Fruit fly (Drosophila melanogaster) whole organism, embryonic: ENCODE results near the gene CG33946.
A peak's percentile ranks its signal among the peaks of the same experiment; 100 is the strongest.

Source experiments
- ATbp ChIP-seq: fragments of 200-800 bp; sonication (Bioruptor generic); optimal IDR thresholded peaks from 2 replicates; lab custom pipeline; 2017; ENCODE audit warnings: missing biosample characterization, mild to moderate bottlenecking, missing genetic modification characterization, missing genetic modification reagents
- Asciz ChIP-seq: fragments of 200-800 bp; sonication (Bioruptor generic); optimal IDR thresholded peaks from 2 replicates; lab custom pipeline; 2017; ENCODE audit warnings: missing biosample characterization, mild to moderate bottlenecking, missing genetic modification characterization, missing genetic modification reagents
- Bgb ChIP-seq: fragments of 200-800 bp; sonication (Bioruptor generic); IDR thresholded peaks from 2 replicates; pipeline ENCODE4 v1.3.6; 2022; ENCODE audit warnings: missing biosample characterization, missing genetic modification characterization; ENCODE audit not compliant: partially characterized antibody
- CG10543 ChIP-seq: fragments of 200-800 bp; sonication (Bioruptor generic); optimal IDR thresholded peaks from 3 replicates; lab custom pipeline; 2017; ENCODE audit warnings: missing biosample characterization, mild to moderate bottlenecking, missing genetic modification characterization, moderate library complexity
- CG10654 ChIP-seq: fragments of 200-800 bp; sonication (Bioruptor generic); optimal IDR thresholded peaks from 2 replicates; lab custom pipeline; 2016; ENCODE audit warnings: missing biosample characterization, missing genetic modification characterization
- CG10959 ChIP-seq: fragments of 200-800 bp; sonication (Bioruptor generic); IDR thresholded peaks from 2 replicates; pipeline ENCODE4 v1.3.6; 2022; ENCODE audit warnings: missing biosample characterization, missing genetic modification characterization
- CG10979 ChIP-seq: fragments of 200-800 bp; sonication (Bioruptor generic); optimal IDR thresholded peaks from 2 replicates; lab custom pipeline; 2018; ENCODE audit warnings: missing biosample characterization, mild to moderate bottlenecking, missing genetic modification characterization, moderate library complexity
- CG11723 ChIP-seq: fragments of 200-800 bp; sonication (Bioruptor generic); optimal IDR thresholded peaks from 2 replicates; lab custom pipeline; 2017; ENCODE audit warnings: missing biosample characterization, mild to moderate bottlenecking, missing genetic modification characterization
- CG12299 ChIP-seq: fragments of 200-800 bp; sonication (Bioruptor generic); optimal IDR thresholded peaks from 2 replicates; lab custom pipeline; 2018; ENCODE audit warnings: missing biosample characterization, mild to moderate bottlenecking, missing genetic modification characterization
- CG12659 ChIP-seq: fragments of 200-800 bp; sonication (Bioruptor generic); optimal IDR thresholded peaks from 3 replicates; lab custom pipeline; 2017; ENCODE audit warnings: mild to moderate bottlenecking, missing biosample characterization, missing genetic modification reagents, missing genetic modification characterization
- CG13424 ChIP-seq: fragments of 200-800 bp; sonication (Bioruptor generic); optimal IDR thresholded peaks from 2 replicates; lab custom pipeline; 2019; ENCODE audit warnings: missing biosample characterization, mild to moderate bottlenecking, missing genetic modification characterization, moderate library complexity
- CG17186 ChIP-seq: fragments of 200-800 bp; sonication (Bioruptor generic); optimal IDR thresholded peaks from 3 replicates; lab custom pipeline; 2017; ENCODE audit warnings: missing biosample characterization, missing genetic modification reagents, missing genetic modification characterization
- CG17359 ChIP-seq: fragments of 200-800 bp; sonication (Bioruptor generic); optimal IDR thresholded peaks from 3 replicates; lab custom pipeline; 2018; ENCODE audit warnings: missing biosample characterization, mild to moderate bottlenecking, missing genetic modification characterization, moderate library complexity
- CG2678 ChIP-seq: fragments of 200-800 bp; sonication (Bioruptor generic); optimal IDR thresholded peaks from 3 replicates; lab custom pipeline; 2019; ENCODE audit warnings: missing biosample characterization, mild to moderate bottlenecking, missing genetic modification characterization, moderate library complexity
- CG31388 ChIP-seq: fragments of 200-800 bp; sonication (Bioruptor generic); optimal IDR thresholded peaks from 2 replicates; lab custom pipeline; 2016; ENCODE audit warnings: missing biosample characterization, missing genetic modification characterization
- CG3995 ChIP-seq: fragments of 200-800 bp; sonication (Bioruptor generic); optimal IDR thresholded peaks from 3 replicates; lab custom pipeline; 2016; ENCODE audit warnings: missing biosample characterization, missing genetic modification characterization
- CG4282 ChIP-seq: fragments of 200-800 bp; sonication (Bioruptor generic); optimal IDR thresholded peaks from 2 replicates; lab custom pipeline; 2016; ENCODE audit warnings: missing biosample characterization, missing genetic modification characterization
- CG6683 ChIP-seq: fragments of 200-800 bp; sonication (Bioruptor generic); optimal IDR thresholded peaks from 2 replicates; lab custom pipeline; 2017; ENCODE audit warnings: missing biosample characterization, mild to moderate bottlenecking, missing genetic modification characterization, missing genetic modification reagents
- CG8089 ChIP-seq: fragments of 200-800 bp; sonication (Bioruptor generic); optimal IDR thresholded peaks from 3 replicates; lab custom pipeline; 2016; ENCODE audit warnings: missing biosample characterization, missing genetic modification characterization
- CG8388 ChIP-seq: fragments of 200-800 bp; sonication (Bioruptor generic); optimal IDR thresholded peaks from 2 replicates; lab custom pipeline; 2019; ENCODE audit warnings: missing biosample characterization, mild to moderate bottlenecking, missing genetic modification characterization, moderate library complexity
- CG9609 ChIP-seq: fragments of 200-800 bp; sonication (Bioruptor generic); optimal IDR thresholded peaks from 3 replicates; lab custom pipeline; 2016; ENCODE audit warnings: missing biosample characterization, missing genetic modification characterization
- CG9727 ChIP-seq: fragments of 200-800 bp; sonication (Bioruptor generic); optimal IDR thresholded peaks from 3 replicates; lab custom pipeline; 2017; ENCODE audit warnings: missing biosample characterization, mild to moderate bottlenecking, missing genetic modification characterization
- E2f1 ChIP-seq: fragments of 200-800 bp; sonication (Bioruptor generic); IDR thresholded peaks from 2 replicates; pipeline ENCODE4 v1.3.6; 2022; ENCODE audit warnings: missing biosample characterization, missing genetic modification characterization
- Gsc ChIP-seq: fragments of 200-800 bp; sonication (Bioruptor generic); IDR thresholded peaks from 2 replicates; pipeline ENCODE4 v1.3.6; 2022; ENCODE audit warnings: missing biosample characterization, missing genetic modification characterization
- HHEX ChIP-seq: fragments of 200-800 bp; sonication (Bioruptor generic); optimal IDR thresholded peaks from 3 replicates; lab custom pipeline; 2017; ENCODE audit warnings: missing biosample characterization, mild to moderate bottlenecking, missing genetic modification characterization, missing genetic modification reagents
- HLHmδ ChIP-seq: fragments of 200-800 bp; sonication (Bioruptor generic); optimal IDR thresholded peaks from 2 replicates; lab custom pipeline; 2018; ENCODE audit warnings: missing biosample characterization, mild to moderate bottlenecking, missing genetic modification characterization, moderate library complexity
- Hand ChIP-seq: fragments of 200-800 bp; sonication (Bioruptor generic); optimal IDR thresholded peaks from 2 replicates; lab custom pipeline; 2017; ENCODE audit warnings: mild to moderate bottlenecking, missing biosample characterization, missing genetic modification reagents, missing genetic modification characterization
- HmgD ChIP-seq: fragments of 200-800 bp; sonication (Bioruptor generic); optimal IDR thresholded peaks from 3 replicates; lab custom pipeline; 2016; ENCODE audit warnings: missing biosample characterization, missing genetic modification characterization
- Kr ChIP-seq: fragments of 200-800 bp; sonication (Bioruptor generic); optimal IDR thresholded peaks from 2 replicates; lab custom pipeline; 2017; ENCODE audit warnings: missing biosample characterization, mild to moderate bottlenecking, missing genetic modification characterization
- MBD-R2 ChIP-seq: fragments of 200-800 bp; sonication (Bioruptor generic); IDR thresholded peaks from 2 replicates; pipeline ENCODE4 v1.3.6; 2022; ENCODE audit warnings: missing biosample characterization, missing genetic modification characterization
- Ptx1 ChIP-seq: fragments of 200-800 bp; sonication (Bioruptor generic); IDR thresholded peaks from 2 replicates; pipeline ENCODE4 v1.3.6; 2022; ENCODE audit warnings: missing biosample characterization, missing genetic modification characterization
- ab ChIP-seq: fragments of 200-800 bp; sonication (Bioruptor generic); optimal IDR thresholded peaks from 2 replicates; lab custom pipeline; 2016; ENCODE audit warnings: missing biosample characterization, missing genetic modification characterization
- bsh ChIP-seq, 2 experiments: fragments of 200-800 bp; sonication (Bioruptor generic); optimal IDR thresholded peaks; 2 replicates each; lab custom pipeline; 2017 to 2018; ENCODE audit warnings: mild to moderate bottlenecking in 2 of 2, missing biosample characterization in 2 of 2, missing genetic modification characterization in 2 of 2, moderate library complexity in 1 of 2
- chif ChIP-seq, 2 experiments: fragments of 200-800 bp; sonication (Bioruptor generic); optimal IDR thresholded peaks; 3 replicates each; lab custom pipeline; 2016; ENCODE audit warnings: missing biosample characterization in 2 of 2, missing genetic modification characterization in 2 of 2
- corto ChIP-seq: fragments of 200-800 bp; sonication (Bioruptor generic); optimal IDR thresholded peaks from 2 replicates; lab custom pipeline; 2016; ENCODE audit warnings: missing biosample characterization, mild to moderate bottlenecking, missing genetic modification characterization, moderate library complexity
- dan ChIP-seq: fragments of 200-800 bp; sonication (Bioruptor generic); IDR thresholded peaks from 2 replicates; pipeline ENCODE4 v1.3.6; 2022; ENCODE audit warnings: missing biosample characterization, missing genetic modification characterization
- dmrt11E ChIP-seq: fragments of 200-800 bp; sonication (Bioruptor generic); optimal IDR thresholded peaks from 3 replicates; lab custom pipeline; 2018; ENCODE audit warnings: missing biosample characterization, mild to moderate bottlenecking, missing genetic modification characterization, moderate library complexity
- fd102C ChIP-seq: fragments of 200-800 bp; sonication (Bioruptor generic); optimal IDR thresholded peaks from 2 replicates; lab custom pipeline; 2018; ENCODE audit warnings: missing biosample characterization, mild to moderate bottlenecking, missing genetic modification characterization, moderate library complexity
- fd3F ChIP-seq: fragments of 200-800 bp; sonication (Bioruptor generic); optimal IDR thresholded peaks from 2 replicates; lab custom pipeline; 2018; ENCODE audit warnings: missing biosample characterization, mild to moderate bottlenecking, missing genetic modification characterization, moderate library complexity
- fru ChIP-seq: fragments of >200 bp; optimal IDR thresholded peaks from 2 replicates; lab custom pipeline; 2017
- ham ChIP-seq: fragments of 200-800 bp; sonication (Bioruptor generic); IDR thresholded peaks from 2 replicates; pipeline ENCODE4 v1.3.6; 2022; ENCODE audit warnings: missing biosample characterization, missing genetic modification characterization
- org-1 ChIP-seq: fragments of 200-800 bp; sonication (Bioruptor generic); optimal IDR thresholded peaks from 2 replicates; lab custom pipeline; 2017; ENCODE audit warnings: missing biosample characterization, missing genetic modification characterization
- pros ChIP-seq: fragments of 200-800 bp; sonication (Bioruptor generic); optimal IDR thresholded peaks from 3 replicates; lab custom pipeline; 2019; ENCODE audit warnings: missing biosample characterization, mild to moderate bottlenecking, missing genetic modification characterization, moderate library complexity
- pum ChIP-seq: fragments of 200-800 bp; sonication (Bioruptor generic); optimal IDR thresholded peaks from 2 replicates; lab custom pipeline; 2016; ENCODE audit warnings: missing biosample characterization, missing genetic modification characterization
- ranshi ChIP-seq: fragments of 200-800 bp; sonication (Bioruptor generic); IDR thresholded peaks from 2 replicates; pipeline ENCODE4 v1.3.6; 2022; ENCODE audit warnings: missing biosample characterization, missing genetic modification characterization
- sisA ChIP-seq: fragments of 200-800 bp; sonication (Bioruptor generic); IDR thresholded peaks from 2 replicates; pipeline ENCODE4 v1.3.6; 2022; ENCODE audit warnings: missing biosample characterization, missing genetic modification characterization
- so ChIP-seq: fragments of 200-800 bp; sonication (Bioruptor generic); IDR thresholded peaks from 3 replicates; pipeline ENCODE4 v1.3.6; 2022; ENCODE audit warnings: missing biosample characterization, missing genetic modification characterization
- tap ChIP-seq: fragments of 200-800 bp; optimal IDR thresholded peaks from 3 replicates; lab custom pipeline; 2019; ENCODE audit warnings: missing biosample characterization, mild to moderate bottlenecking, missing genetic modification characterization, moderate library complexity

The CG33946 gene

dm6 chr3L:6188995-6189927 is 31.1 kb upstream of the CG33946 start, which contains the start of the genes D19A and CG7386 (continued):
- TF ChIP-seq MBD-R2 (GFP tag; lab: Robert Waterston, UW) = peak; percentile 92
- no peak for TF ChIP-seq Gsc (GFP tag; lab: Robert Waterston, UW)
- TF ChIP-seq CG11723 (GFP tag; lab: Kevin White, UChicago) = peak; percentile 16
- peak; percentile 67 for TF ChIP-seq Ptx1 (GFP tag; lab: Robert Waterston, UW)
- TF ChIP-seq pum (GFP tag; lab: Kevin White, UChicago) = peak; percentile 28
- TF ChIP-seq bsh (GFP tag; optimal IDR thresholded peaks at IDR 0.05; lab: Kevin White, UChicago) = peak in 1 of 2 experiments; percentile 55
- TF ChIP-seq CG10654 = peak; percentile 2
- TF ChIP-seq CG10959 (GFP tag; lab: Robert Waterston, UW) = peak; percentile 71
- no peak for TF ChIP-seq Hand (GFP tag; lab: Kevin White, UChicago)
- no peak for TF ChIP-seq org-1 (GFP tag; lab: Kevin White, UChicago)
- peak; percentile 62 for TF ChIP-seq fru (lab: Kevin White, UChicago)
- peak; percentile 35; the same call in 1 of the 2 replicates for TF ChIP-seq Bgb
- no peak for TF ChIP-seq pros (GFP tag; lab: Kevin White, UChicago)
- TF ChIP-seq ham (GFP tag; lab: Robert Waterston, UW) = no peak
- TF ChIP-seq chif (GFP tag; optimal IDR thresholded peaks at IDR 0.05; lab: Kevin White, UChicago) = peak in 1 of 2 experiments; percentile 40
- TF ChIP-seq CG2678 = peak; percentile 71
- TF ChIP-seq CG10979 = peak; percentile 33
- TF ChIP-seq fd102C (GFP tag; lab: Kevin White, UChicago) = no peak
- TF ChIP-seq CG4282 = no peak
- peak; percentile 3 for TF ChIP-seq fd3F
- TF ChIP-seq ab (GFP tag; lab: Kevin White, UChicago) = peak; percentile 52
- TF ChIP-seq HmgD (GFP tag; lab: Kevin White, UChicago) = peak; percentile 62
- TF ChIP-seq tap (tag; lab: Kevin White, UChicago) = peak; percentile 46
- no peak for TF ChIP-seq dan (GFP tag; lab: Robert Waterston, UW)
- peak; percentile 68 for TF ChIP-seq CG13424 (tag; lab: Kevin White, UChicago)
- TF ChIP-seq so (GFP tag; lab: Robert Waterston, UW) = 0 out of 3 replicates have a peak, but pooled peaks have one; percentile 7
- TF ChIP-seq CG9609 (GFP tag; lab: Kevin White, UChicago) = peak; percentile 45
- TF ChIP-seq CG17359 (tag; lab: Kevin White, UChicago) = peak; percentile 44
- TF ChIP-seq Asciz (GFP tag; lab: Kevin White, UChicago) = no peak
- peak; percentile 4 for TF ChIP-seq HHEX (GFP tag; lab: Kevin White, UChicago)
- TF ChIP-seq CG10543 (GFP tag; lab: Kevin White, UChicago) = peak; percentile 48
- TF ChIP-seq CG6683 (GFP tag; lab: Kevin White, UChicago) = no peak
- no peak for TF ChIP-seq CG31388 (GFP tag; lab: Kevin White, UChicago)
- TF ChIP-seq HLHmδ (GFP tag; lab: Kevin White, UChicago) = no peak
- TF ChIP-seq E2f1 (GFP tag; lab: Robert Waterston, UW) = peak; percentile 59
- TF ChIP-seq ranshi = peak; percentile 53
- TF ChIP-seq ATbp (GFP tag; lab: Kevin White, UChicago) = no peak
- no peak for TF ChIP-seq corto (GFP tag; lab: Kevin White, UChicago)
- TF ChIP-seq CG3995 (GFP tag; lab: Kevin White, UChicago) = no peak
- TF ChIP-seq Kr (GFP tag; lab: Kevin White, UChicago) = no peak
- TF ChIP-seq CG12659 = peak; percentile 49
- peak; percentile 18 for TF ChIP-seq CG8089 (GFP tag; lab: Kevin White, UChicago)
- peak; percentile 30 for TF ChIP-seq CG8388 (GFP tag; lab: Kevin White, UChicago)
- peak; percentile 29 for TF ChIP-seq CG9727 (GFP tag; lab: Kevin White, UChicago)
- TF ChIP-seq CG17186 (GFP tag; lab: Kevin White, UChicago) = no peak
- TF ChIP-seq dmrt11E = peak; percentile 50
- peak; percentile 72 for TF ChIP-seq sisA
- TF ChIP-seq CG12299 (tag; lab: Kevin White, UChicago) = no peak
